Worm (Caenorhabditis elegans): ENCODE measurements around the gene kreg-1.

ce11 chrX:8660319-8660718 lies 49.2 kb upstream of the kreg-1 start, which contains the start of gene rig-1:
- TF ChIP-seq ama-1 (optimal IDR thresholded peaks at IDR 0.05) (no peak), snpc-4 (tag; optimal IDR thresholded peaks at IDR 0.05) (no peak), Y55F3AM.14 (GFP tag; optimal IDR thresholded peaks at IDR 0.05) (no peak), nhr-6 (tag; optimal IDR thresholded peaks at IDR 0.05) (no peak), unc-39 (tag; optimal IDR thresholded peaks at IDR 0.05) (no peak)
